Fruit fly (Drosophila melanogaster) Kc167 (cell line): ENCODE measurements around the gene Surf6.

Experiments
- Myc ChIP-seq: fragments of >200 bp; optimal IDR thresholded peaks from 2 replicates; lab custom pipeline; 2017; ENCODE audit warnings: missing external identifiers
- Sin3A ChIP-seq: fragments of >200 bp; optimal IDR thresholded peaks from 2 replicates; lab custom pipeline; 2018; ENCODE audit warnings: missing external identifiers
- h ChIP-seq: fragments of >200 bp; optimal IDR thresholded peaks from 3 replicates; lab custom pipeline; 2018; ENCODE audit warnings: missing external identifiers
- insv ChIP-seq: fragments of >200 bp; optimal IDR thresholded peaks from 3 replicates; lab custom pipeline; 2018; ENCODE audit warnings: missing external identifiers
- psq ChIP-seq: fragments of >200 bp; optimal IDR thresholded peaks from 2 replicates; lab custom pipeline; 2017; ENCODE audit warnings: missing external identifiers
- ttk ChIP-seq: sonication (Bioruptor generic); optimal IDR thresholded peaks from 2 replicates; lab custom pipeline; 2017; ENCODE audit warnings: missing external identifiers

Surf6 gene

dm6 chr3R:19904865-19905373 lies at the start of gene Surf6, which contains the start of gene RhoGAP92B:
TSS of gene Surf6 (minus strand) at chr3R:19904868.
TSS of gene RhoGAP92B (plus strand) at chr3R:19905164.
- TF ChIP-seq psq = no peak
- TF ChIP-seq Myc (lab: Kevin White, UChicago) = no peak
- no peak for TF ChIP-seq insv (lab: Kevin White, UChicago)
- no peak for TF ChIP-seq h (lab: Kevin White, UChicago)
- no peak for TF ChIP-seq Sin3A (lab: Kevin White, UChicago)
- TF ChIP-seq ttk (lab: Kevin White, UChicago) = no peak

- TF ChIP-seq insv (lab: Kevin White, UChicago) = no peak
- no peak for TF ChIP-seq h (lab: Kevin White, UChicago)
- TF ChIP-seq Sin3A (lab: Kevin White, UChicago) = no peak
- no peak for TF ChIP-seq ttk (lab: Kevin White, UChicago)
- TF ChIP-seq psq = no peak
- TF ChIP-seq Myc (lab: Kevin White, UChicago) = no peak
These were observed 43.5 kb upstream of the Surf6 start, which contains the start of gene CG4783 for dm6 chr3R:19948143-19948542. TSS of gene CG4783 (plus strand) at chr3R:19948443.

dm6 chr3R:19942312-19942711 lies 37.6 kb upstream of the Surf6 start, which contains the start of gene CG46042:
TSS of gene CG46042 (minus strand) at chr3R:19942412.
- TF ChIP-seq psq (no peak), h (lab: Kevin White, UChicago) (no peak), Sin3A (lab: Kevin White, UChicago) (no peak), ttk (lab: Kevin White, UChicago) (no peak), insv (lab: Kevin White, UChicago) (no peak), Myc (lab: Kevin White, UChicago) (no peak)

- TF ChIP-seq Myc (lab: Kevin White, UChicago) (no peak), Sin3A (lab: Kevin White, UChicago) (no peak), insv (lab: Kevin White, UChicago) (no peak), ttk (lab: Kevin White, UChicago) (no peak), psq (no peak), h (lab: Kevin White, UChicago) (no peak)
These were observed 34.4 kb upstream of the Surf6 start for dm6 chr3R:19938941-19939587.

dm6 chr3R:19935777-19936125 lies 31.1 kb upstream of the Surf6 start:
- TF ChIP-seq h (lab: Kevin White, UChicago) = no peak
- TF ChIP-seq psq = no peak
- no peak for TF ChIP-seq insv (lab: Kevin White, UChicago)
- no peak for TF ChIP-seq ttk (lab: Kevin White, UChicago)
- TF ChIP-seq Sin3A (lab: Kevin White, UChicago) = no peak
- TF ChIP-seq Myc (lab: Kevin White, UChicago) = no peak

- no peak for TF ChIP-seq h (lab: Kevin White, UChicago)
- TF ChIP-seq Sin3A (lab: Kevin White, UChicago) = no peak
- no peak for TF ChIP-seq ttk (lab: Kevin White, UChicago)
- TF ChIP-seq psq = no peak
These were observed 30.4 kb upstream of the Surf6 start, which contains the start of gene mira for dm6 chr3R:19934840-19935776. TSS of gene mira (minus strand) at chr3R:19935120.

dm6 chr3R:19932169-19932568 lies 27.5 kb upstream of the Surf6 start:
- TF ChIP-seq ttk (lab: Kevin White, UChicago) (no peak), h (lab: Kevin White, UChicago) (no peak), Sin3A (lab: Kevin White, UChicago) (no peak), Myc (lab: Kevin White, UChicago) (no peak), psq (no peak), insv (lab: Kevin White, UChicago) (no peak)

dm6 chr3R:19930913-19931706 lies 26.4 kb upstream of the Surf6 start:
- TF ChIP-seq insv (lab: Kevin White, UChicago) (no peak), ttk (lab: Kevin White, UChicago) (no peak), psq (no peak), h (lab: Kevin White, UChicago) (no peak), Sin3A (lab: Kevin White, UChicago) (no peak), Myc (lab: Kevin White, UChicago) (no peak)

- TF ChIP-seq Sin3A (lab: Kevin White, UChicago) (no peak), insv (lab: Kevin White, UChicago) (no peak), ttk (lab: Kevin White, UChicago) (no peak), psq (no peak), h (lab: Kevin White, UChicago) (no peak), Myc (lab: Kevin White, UChicago) (no peak)
These were observed 23.9 kb upstream of the Surf6 start, which contains the start of gene CG4459 for dm6 chr3R:19928544-19928943. TSS of gene CG4459 (minus strand) at chr3R:19928644.

dm6 chr3R:19925271-19925670 lies 20.6 kb upstream of the Surf6 start, which contains the start of gene CG4462:
TSS of gene CG4462 (minus strand) at chr3R:19925371.
- TF ChIP-seq psq (no peak), Sin3A (lab: Kevin White, UChicago) (no peak), h (lab: Kevin White, UChicago) (no peak), ttk (lab: Kevin White, UChicago) (no peak), insv (lab: Kevin White, UChicago) (no peak), Myc (lab: Kevin White, UChicago) (no peak)
